Fruit fly (Drosophila melanogaster) whole organism, embryonic: ENCODE results near the gene ftz.

Source experiments
- Sry-β ChIP-seq: fragments of 200-800 bp; sonication (Bioruptor generic); optimal IDR thresholded peaks from 2 replicates; lab custom pipeline; 2018; ENCODE audit warnings: missing biosample characterization, mild to moderate bottlenecking, missing genetic modification characterization, moderate library complexity
- Sry-δ ChIP-seq: fragments of 200-800 bp; sonication (Bioruptor generic); optimal IDR thresholded peaks from 2 replicates; lab custom pipeline; 2016; ENCODE audit warnings: missing biosample characterization, missing genetic modification characterization
- Tbp ChIP-seq: fragments of >200 bp; optimal IDR thresholded peaks from 2 replicates; lab custom pipeline; 2018; ENCODE audit warnings: missing biosample characterization, missing genetic modification characterization

Gene ftz

DNA sequence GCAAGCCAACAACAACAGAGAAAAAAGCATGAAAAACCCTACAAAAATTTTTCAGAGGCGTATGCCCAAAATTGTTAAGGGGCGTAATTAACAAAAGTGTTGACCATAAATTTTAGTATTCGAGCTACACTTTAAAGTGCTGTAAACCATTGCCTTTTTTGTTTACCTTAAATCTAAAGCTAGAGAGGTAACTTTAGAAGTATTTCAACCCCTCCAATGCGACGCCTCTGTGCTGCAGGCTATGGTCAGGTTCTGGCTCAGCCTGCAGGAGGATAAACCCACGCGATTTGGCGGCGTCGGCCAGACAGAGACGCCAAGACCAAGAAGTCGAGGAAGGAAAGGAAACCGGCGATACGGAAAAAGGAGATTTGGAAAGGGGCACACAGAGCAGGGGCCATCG is 50.3 kb downstream of the ftz start (continued):
- TF ChIP-seq Tbp (GFP tag; lab: Kevin White, UChicago) (no peak), Sry-β (GFP tag; lab: Kevin White, UChicago) (peak; percentile 3), Sry-δ (GFP tag; lab: Kevin White, UChicago) (peak; percentile 26)
